Fruit fly (Drosophila melanogaster): ENCODE results near the gene Ndae1.

- TF ChIP-seq CG5204 (GFP tag; optimal IDR thresholded peaks at IDR 0.05) (peak; percentile 4), kay (GFP tag; ENCODE audit: borderline replicate concordance) (no peak), ovo (GFP tag; optimal IDR thresholded peaks at IDR 0.05) (no peak), tj (GFP tag; optimal IDR thresholded peaks at IDR 0.05) (no peak), Mnt (GFP tag; optimal IDR thresholded peaks at IDR 0.05) (no peak), CG11617 (GFP tag; optimal IDR thresholded peaks at IDR 0.05) (no peak), CG7101 (tag; optimal IDR thresholded peaks at IDR 0.05) (no peak), CG7045 (GFP tag; optimal IDR thresholded peaks at IDR 0.05) (no peak), CG14711 (tag; optimal IDR thresholded peaks at IDR 0.05) (no peak), Crg-1 (GFP tag; optimal IDR thresholded peaks at IDR 0.05) (no peak), CG1620 (GFP tag; optimal IDR thresholded peaks at IDR 0.05) (peak; percentile 25), bab1 (GFP tag; optimal IDR thresholded peaks at IDR 0.05) (peak; percentile 43)
These were observed 32.3 kb upstream of the Ndae1 start for dm6 chr2L:7281430-7281829.

Measured in whole organism, adult.